Worm (Caenorhabditis elegans): ENCODE results near the gene nhr-20.

- TF ChIP-seq lin-11 (tag; optimal IDR thresholded peaks at IDR 0.05) (no peak), Y22D7AL.16 (tag; optimal IDR thresholded peaks at IDR 0.05) (no peak), nhr-11 (tag; optimal IDR thresholded peaks at IDR 0.05) (no peak), ztf-16 (tag; optimal IDR thresholded peaks at IDR 0.05) (no peak)
Observed at ce11 chrIII:4243461-4243860, 10.4 kb upstream of the nhr-20 start, which contains the start of gene mrpl-21.

All from whole organism, late embryonic.